Worm (Caenorhabditis elegans): ENCODE measurements around the gene acc-3.

DNA sequence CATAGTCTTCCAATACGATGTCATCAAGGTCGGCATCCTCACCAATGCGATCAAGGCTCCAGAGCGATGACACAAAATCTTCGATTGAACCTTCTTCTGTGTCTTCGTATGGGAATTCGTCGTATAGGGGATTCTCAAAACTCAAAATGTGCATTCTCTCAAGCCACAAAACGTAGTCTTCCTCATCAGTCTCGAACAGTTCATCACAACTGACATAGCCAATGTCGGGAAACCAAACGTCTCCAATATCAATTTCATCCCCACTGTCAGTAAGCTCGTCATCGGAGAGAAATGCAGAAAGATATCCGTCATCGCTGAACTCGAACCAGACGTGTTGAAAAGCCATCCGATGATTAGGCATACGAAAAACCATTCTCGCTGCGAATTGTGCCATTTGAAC lies 27.4 kb upstream of the acc-3 start, which contains the start of gene C39E6.2:
- TF ChIP-seq ztf-4 (tag; optimal IDR thresholded peaks at IDR 0.05) (no peak), crh-2 (tag; optimal IDR thresholded peaks at IDR 0.05) (no peak), elt-3 (tag; optimal IDR thresholded peaks at IDR 0.05) (no peak), nhr-11 (tag; optimal IDR thresholded peaks at IDR 0.05) (no peak), unc-62 (GFP tag; optimal IDR thresholded peaks at IDR 0.05) (no peak), snpc-4 (tag; optimal IDR thresholded peaks at IDR 0.05) (no peak), lin-13 (GFP tag; optimal IDR thresholded peaks at IDR 0.05) (no peak), nhr-6 (tag; optimal IDR thresholded peaks at IDR 0.05) (no peak), skn-1 (tag; optimal IDR thresholded peaks at IDR 0.05) (no peak)

Data from whole organism, L2 larva.